Worm (Caenorhabditis elegans) whole organism, L4/young adult: Measurements from ENCODE around the gene C44F1.1.

Experiments
- W03F9.2 ChIP-seq: fragments of 150-350 bp; optimal IDR thresholded peaks from 2 replicates; lab custom pipeline; 2014; ENCODE audit warnings: missing biosample characterization, missing genetic modification characterization
- dao-5 ChIP-seq: sonication (generic microtip); optimal IDR thresholded peaks from 2 replicates; lab custom pipeline; 2016; ENCODE audit warnings: missing genotype, missing genetic modification characterization, moderate library complexity, missing compliant biosample characterization
- him-1 ChIP-seq: sonication (generic microtip); optimal IDR thresholded peaks from 2 replicates; lab custom pipeline; 2016; ENCODE audit warnings: missing genotype, missing genetic modification reagents, missing genetic modification characterization, missing compliant biosample characterization

ce11 chrIII:3789688-3790371 lies 24.5 kb upstream of the C44F1.1 start:
- TF ChIP-seq him-1 (tag; lab: Kevin White, UChicago) = no peak
- TF ChIP-seq W03F9.2 (tag; lab: Kevin White, UChicago) = no peak
- TF ChIP-seq dao-5 = no peak
